Worm (Caenorhabditis elegans) whole organism, L3 larva: Measurements from ENCODE around the gene F54D5.2.

Source experiments
- ama-1 ChIP-seq: fragments of 150-350 bp; optimal IDR thresholded peaks from 2 replicates; lab custom pipeline; 2018
- egl-27 ChIP-seq: sonication (generic microtip); optimal IDR thresholded peaks from 4 replicates; lab custom pipeline; 2017; ENCODE audit warnings: missing biosample characterization, missing genetic modification reagents, missing genetic modification characterization
- fos-1 ChIP-seq: fragments of 150-350 bp; optimal IDR thresholded peaks from 2 replicates; lab custom pipeline; 2014; ENCODE audit warnings: missing biosample characterization, missing genetic modification characterization
- mdl-1 ChIP-seq: fragments of 150-350 bp; optimal IDR thresholded peaks from 2 replicates; lab custom pipeline; 2014; ENCODE audit warnings: missing biosample characterization, missing genetic modification characterization
- nfya-1 ChIP-seq: sonication (generic microtip); optimal IDR thresholded peaks from 2 replicates; lab custom pipeline; 2017; ENCODE audit warnings: missing genetic modification characterization, mild to moderate bottlenecking, missing compliant biosample characterization, antibody characterized with exemption, moderate library complexity; ENCODE audit not compliant: insufficient read depth
- nhr-12 ChIP-seq: fragments of 150-350 bp; optimal IDR thresholded peaks from 2 replicates; lab custom pipeline; 2014; ENCODE audit warnings: missing biosample characterization, missing genetic modification characterization
- nhr-77 ChIP-seq: fragments of 150-350 bp; optimal IDR thresholded peaks from 2 replicates; lab custom pipeline; 2014; ENCODE audit warnings: missing biosample characterization, missing genetic modification characterization
- pqm-1 ChIP-seq: fragments of 150-350 bp; optimal IDR thresholded peaks from 2 replicates; lab custom pipeline; 2017; ENCODE audit warnings: missing biosample characterization, missing genetic modification characterization, inconsistent platforms
- skn-1 ChIP-seq: fragments of 150-350 bp; optimal IDR thresholded peaks from 2 replicates; lab custom pipeline; 2014; ENCODE audit warnings: missing biosample characterization, missing genetic modification characterization
- snpc-4 ChIP-seq: fragments of 150-350 bp; optimal IDR thresholded peaks from 2 replicates; lab custom pipeline; 2014; ENCODE audit warnings: missing biosample characterization, missing genetic modification characterization
- unc-39 ChIP-seq: sonication (generic microtip); optimal IDR thresholded peaks from 4 replicates; lab custom pipeline; 2017; ENCODE audit warnings: missing biosample characterization, missing genetic modification characterization
- unc-62 ChIP-seq: fragments of 150-350 bp; sonication (generic microtip); optimal IDR thresholded peaks from 4 replicates; lab custom pipeline; 2014; ENCODE audit warnings: missing biosample characterization, missing genetic modification reagents, missing genetic modification characterization
- zag-1 ChIP-seq: fragments of 150-350 bp; optimal IDR thresholded peaks from 2 replicates; lab custom pipeline; 2014; ENCODE audit warnings: missing biosample characterization, missing genetic modification characterization

DNA sequence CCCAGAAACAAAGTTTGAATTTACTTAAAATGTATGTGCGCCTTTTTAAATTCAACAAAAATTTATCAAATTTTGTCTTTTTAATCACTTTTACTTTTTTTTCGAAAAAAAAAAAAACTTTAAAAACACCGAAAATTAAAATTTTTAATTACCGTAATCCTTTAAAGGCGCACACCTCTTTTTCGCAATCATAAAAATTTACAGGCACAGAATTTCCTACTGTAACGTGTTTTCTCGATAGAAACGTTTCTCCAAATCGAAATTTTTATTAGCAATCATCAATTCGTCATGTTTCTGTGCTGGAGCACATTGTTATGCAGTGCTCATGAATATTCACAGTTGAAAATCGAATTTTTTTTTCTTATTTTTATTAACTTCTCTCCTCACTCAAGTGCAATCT, 36.5 kb upstream of the F54D5.2 start:
- TF ChIP-seq skn-1, result no peak
- TF ChIP-seq snpc-4, result no peak
- no peak for TF ChIP-seq zag-1 (tag; lab: Kevin White, UChicago)
- no peak for TF ChIP-seq nhr-12 (tag; lab: Kevin White, UChicago)
- no peak for TF ChIP-seq unc-62 (GFP tag; lab: Kevin White, UChicago)
- TF ChIP-seq unc-39, result no peak
- no peak for TF ChIP-seq fos-1
- no peak for TF ChIP-seq egl-27
- TF ChIP-seq pqm-1 (tag; lab: Kevin White, UChicago), result no peak
- no peak for TF ChIP-seq nhr-77 (tag; lab: Kevin White, UChicago)
- TF ChIP-seq mdl-1 (tag; lab: Kevin White, UChicago), result no peak
- no peak for TF ChIP-seq ama-1
- no peak for TF ChIP-seq nfya-1
